Worm (Caenorhabditis elegans) whole organism, L3 larva: ENCODE data around the gene igeg-2.

Experiments used
- R02D3.7 ChIP-seq: fragments of 150-350 bp; optimal IDR thresholded peaks from 2 replicates; lab custom pipeline; 2014; ENCODE audit warnings: missing biosample characterization, missing genetic modification characterization
- aly-2 ChIP-seq: fragments of 150-350 bp; optimal IDR thresholded peaks from 2 replicates; lab custom pipeline; 2014; ENCODE audit warnings: missing biosample characterization, missing genetic modification characterization
- ama-1 ChIP-seq: fragments of 150-350 bp; optimal IDR thresholded peaks from 2 replicates; lab custom pipeline; 2018
- ceh-16 ChIP-seq: sonication (generic microtip); optimal IDR thresholded peaks from 2 replicates; lab custom pipeline; 2017; ENCODE audit warnings: missing biosample characterization, missing genetic modification characterization
- ceh-28 ChIP-seq: fragments of 150-350 bp; optimal IDR thresholded peaks from 2 replicates; lab custom pipeline; 2014; ENCODE audit warnings: missing biosample characterization, missing genetic modification reagents, missing genetic modification characterization
- daf-12 ChIP-seq: fragments of 150-350 bp; optimal IDR thresholded peaks from 2 replicates; lab custom pipeline; 2014; ENCODE audit warnings: missing biosample characterization, missing genetic modification reagents, missing genetic modification characterization
- elt-2 ChIP-seq: sonication (generic microtip); optimal IDR thresholded peaks from 2 replicates; lab custom pipeline; 2016; ENCODE audit warnings: missing genetic modification reagents, mild to moderate bottlenecking, missing genetic modification characterization, missing compliant biosample characterization
- elt-3 ChIP-seq, 3 experiments: fragments of 150-350 bp in 1 of 3; sonication (generic microtip) in 2 of 3; optimal IDR thresholded peaks; 2 replicates in 2 of 3; 4 replicates in 1 of 3; lab custom pipeline; 2014 to 2017; ENCODE audit warnings: missing biosample characterization in 3 of 3, missing genetic modification characterization in 3 of 3
- fos-1 ChIP-seq: fragments of 150-350 bp; optimal IDR thresholded peaks from 2 replicates; lab custom pipeline; 2014; ENCODE audit warnings: missing biosample characterization, missing genetic modification characterization
- hmg-11 ChIP-seq: sonication (generic microtip); optimal IDR thresholded peaks from 2 replicates; lab custom pipeline; 2016; ENCODE audit warnings: missing genetic modification characterization, missing compliant biosample characterization
- jun-1 ChIP-seq: fragments of 150-350 bp; optimal IDR thresholded peaks from 2 replicates; lab custom pipeline; 2014; ENCODE audit warnings: missing biosample characterization, missing genetic modification reagents, missing genetic modification characterization
- lin-39 ChIP-seq: fragments of 150-350 bp; optimal IDR thresholded peaks from 2 replicates; lab custom pipeline; 2018; ENCODE audit warnings: missing biosample characterization, missing genetic modification reagents, missing genetic modification characterization
- lsy-12 ChIP-seq: sonication (generic microtip); optimal IDR thresholded peaks from 2 replicates; lab custom pipeline; 2016; ENCODE audit warnings: mild to moderate bottlenecking, missing genetic modification characterization, missing compliant biosample characterization
- mdl-1 ChIP-seq: fragments of 150-350 bp; optimal IDR thresholded peaks from 2 replicates; lab custom pipeline; 2014; ENCODE audit warnings: missing biosample characterization, missing genetic modification characterization
- mml-1 ChIP-seq: fragments of 150-350 bp; sonication (generic microtip); optimal IDR thresholded peaks from 3 replicates; lab custom pipeline; 2014; ENCODE audit warnings: missing biosample characterization, missing genetic modification characterization
- nfya-1 ChIP-seq: sonication (generic microtip); optimal IDR thresholded peaks from 2 replicates; lab custom pipeline; 2017; ENCODE audit warnings: missing genetic modification characterization, mild to moderate bottlenecking, missing compliant biosample characterization, antibody characterized with exemption, moderate library complexity; ENCODE audit not compliant: insufficient read depth
- nhr-23 ChIP-seq: fragments of 150-350 bp; optimal IDR thresholded peaks from 2 replicates; lab custom pipeline; 2014; ENCODE audit warnings: missing biosample characterization, missing genetic modification reagents, missing genetic modification characterization
- nhr-237 ChIP-seq: fragments of 150-350 bp; optimal IDR thresholded peaks from 2 replicates; lab custom pipeline; 2014; ENCODE audit warnings: missing biosample characterization, missing genetic modification characterization
- nhr-25 ChIP-seq: sonication (generic microtip); optimal IDR thresholded peaks from 2 replicates; lab custom pipeline; 2017; ENCODE audit warnings: missing biosample characterization, missing genetic modification characterization
- nhr-43 ChIP-seq: sonication (generic microtip); optimal IDR thresholded peaks from 2 replicates; lab custom pipeline; 2016; ENCODE audit warnings: mild to moderate bottlenecking, missing genetic modification characterization, missing compliant biosample characterization; ENCODE audit not compliant: poor library complexity, severe bottlenecking
- nhr-67 ChIP-seq: fragments of 150-350 bp; optimal IDR thresholded peaks from 2 replicates; lab custom pipeline; 2014; ENCODE audit warnings: missing biosample characterization, missing genetic modification characterization
- pha-4 ChIP-seq: fragments of 150-350 bp; optimal IDR thresholded peaks from 2 replicates; lab custom pipeline; 2014; ENCODE audit warnings: missing biosample characterization, missing genetic modification reagents, missing genetic modification characterization
- pqm-1 ChIP-seq: fragments of 150-350 bp; optimal IDR thresholded peaks from 2 replicates; lab custom pipeline; 2017; ENCODE audit warnings: missing biosample characterization, missing genetic modification characterization, inconsistent platforms
- skn-1 ChIP-seq: fragments of 150-350 bp; optimal IDR thresholded peaks from 2 replicates; lab custom pipeline; 2014; ENCODE audit warnings: missing biosample characterization, missing genetic modification characterization
- tbx-2 ChIP-seq: sonication (generic microtip); optimal IDR thresholded peaks from 2 replicates; lab custom pipeline; 2016; ENCODE audit warnings: mild to moderate bottlenecking, missing genetic modification characterization, missing compliant biosample characterization
- unc-39 ChIP-seq: sonication (generic microtip); optimal IDR thresholded peaks from 4 replicates; lab custom pipeline; 2017; ENCODE audit warnings: missing biosample characterization, missing genetic modification characterization
- unc-62 ChIP-seq: fragments of 150-350 bp; sonication (generic microtip); optimal IDR thresholded peaks from 4 replicates; lab custom pipeline; 2014; ENCODE audit warnings: missing biosample characterization, missing genetic modification reagents, missing genetic modification characterization

igeg-2 gene

ce11 chrX:11482134-11482533 lies 35.7 kb upstream of the igeg-2 start:
- peak; percentile 32 for TF ChIP-seq pqm-1 (tag; lab: Kevin White, UChicago)
- peak; percentile 12 for TF ChIP-seq hmg-11
- TF ChIP-seq daf-12: peak; percentile 58
- no peak for TF ChIP-seq ceh-16 (tag; lab: Kevin White, UChicago)
- TF ChIP-seq nhr-23 (tag; lab: Kevin White, UChicago): no peak
- peak; percentile 10 for TF ChIP-seq ama-1 (lab: Kevin White, UChicago)
- TF ChIP-seq lin-39 (tag; lab: Kevin White, UChicago): peak; percentile 50
- TF ChIP-seq nfya-1 (tag; lab: Kevin White, UChicago): peak; percentile 46
- TF ChIP-seq, all 47 proteins: peak for 6

ce11 chrX:11481825-11482093 lies 35.3 kb upstream of the igeg-2 start:
- no peak for TF ChIP-seq nhr-237 (tag; lab: Kevin White, UChicago)
- no peak for TF ChIP-seq nhr-25
- peak; percentile 18 for TF ChIP-seq elt-2 (tag; lab: Kevin White, UChicago)
- no peak for TF ChIP-seq fos-1 (tag; lab: Kevin White, UChicago)
- TF ChIP-seq pha-4 (tag; lab: Kevin White, UChicago): peak; percentile 29

- TF ChIP-seq pqm-1 (tag; lab: Kevin White, UChicago) (peak; percentile 76), pha-4 (tag; lab: Kevin White, UChicago) (peak; percentile 2), nhr-237 (tag; lab: Kevin White, UChicago) (no peak), ama-1 (lab: Kevin White, UChicago) (peak; percentile 24), hmg-11 (no peak), nhr-43 (tag; lab: Kevin White, UChicago) (peak; percentile 9), jun-1 (peak; percentile 41), elt-2 (tag; lab: Kevin White, UChicago) (peak; percentile 97), unc-39 (no peak), R02D3.7 (peak; percentile 3), elt-3 (tag; optimal IDR thresholded peaks at IDR 0.05; lab: Kevin White, UChicago) (peak in 1 of 3 experiments; percentile 1)
Observed at ce11 chrX:11480990-11481824, 34.8 kb upstream of the igeg-2 start.

ce11 chrX:11480032-11480431 lies 33.6 kb upstream of the igeg-2 start:
- TF ChIP-seq mdl-1 (tag; lab: Kevin White, UChicago) (no peak), aly-2 (tag; lab: Kevin White, UChicago) (no peak), mml-1 (no peak), jun-1 (no peak), ama-1 (lab: Kevin White, UChicago) (peak; percentile 77), nfya-1 (tag; lab: Kevin White, UChicago) (peak; percentile 21), lsy-12 (tag; lab: Kevin White, UChicago) (no peak), elt-2 (tag; lab: Kevin White, UChicago) (peak; percentile 38), ceh-28 (tag; lab: Kevin White, UChicago) (no peak), hmg-11 (peak; percentile 5), lin-39 (tag; lab: Kevin White, UChicago) (no peak), skn-1 (tag; lab: Kevin White, UChicago) (no peak), nhr-67 (tag; lab: Kevin White, UChicago) (no peak)
- TF ChIP-seq, all 47 proteins: peak for 4

- TF ChIP-seq elt-2 (tag; lab: Kevin White, UChicago) (peak; percentile 47), elt-3 (tag; optimal IDR thresholded peaks at IDR 0.05; lab: Kevin White, UChicago) (no peak)
Observed at ce11 chrX:11479321-11479863, 33.0 kb upstream of the igeg-2 start.

ce11 chrX:11478758-11479157 lies 32.3 kb upstream of the igeg-2 start:
- TF ChIP-seq nhr-25: peak; percentile 93
- peak; percentile 34 for TF ChIP-seq lin-39 (tag; lab: Kevin White, UChicago)
- TF ChIP-seq pha-4 (tag; lab: Kevin White, UChicago): peak; percentile 56
- TF ChIP-seq nhr-23 (tag; lab: Kevin White, UChicago): no peak
- peak; percentile 49 for TF ChIP-seq unc-62 (GFP tag; lab: Kevin White, UChicago)
- peak; percentile 32 for TF ChIP-seq tbx-2 (tag; lab: Kevin White, UChicago)
- peak; percentile 77 for TF ChIP-seq daf-12
- TF ChIP-seq jun-1: no peak
- TF ChIP-seq nfya-1 (tag; lab: Kevin White, UChicago): peak; percentile 45
- TF ChIP-seq nhr-43 (tag; lab: Kevin White, UChicago): peak; percentile 45
- TF ChIP-seq ceh-16 (tag; lab: Kevin White, UChicago): no peak
